Fruit fly (Drosophila melanogaster) whole organism, wandering third instar larva: ENCODE data around the gene Nep1.

Experiments used
- Abd-B ChIP-seq: fragments of >200 bp; optimal IDR thresholded peaks from 2 replicates; lab custom pipeline; 2017; ENCODE audit warnings: missing biosample characterization, missing genetic modification characterization
- CG9705 ChIP-seq: fragments of 200-800 bp; sonication (Bioruptor generic); optimal IDR thresholded peaks from 2 replicates; lab custom pipeline; 2018; ENCODE audit warnings: missing biosample characterization, mild to moderate bottlenecking, missing genetic modification characterization
- CrebA ChIP-seq: fragments of 200-800 bp; sonication (Bioruptor generic); optimal IDR thresholded peaks from 2 replicates; lab custom pipeline; 2016; ENCODE audit warnings: missing biosample characterization, mild to moderate bottlenecking, missing genetic modification characterization, borderline replicate concordance
- Dfd ChIP-seq: fragments of >200 bp; optimal IDR thresholded peaks from 2 replicates; lab custom pipeline; 2017; ENCODE audit warnings: missing biosample characterization, missing genetic modification characterization
- Dif ChIP-seq: fragments of 200-275, 200-300 bp; sonication (Bioruptor generic); optimal IDR thresholded peaks from 2 replicates; lab custom pipeline; 2018; ENCODE audit warnings: missing biosample characterization, missing genetic modification characterization; ENCODE audit not compliant: partially characterized antibody
- GATAd ChIP-seq: sonication (Bioruptor generic); optimal IDR thresholded peaks from 2 replicates; lab custom pipeline; 2016; ENCODE audit warnings: missing biosample characterization, missing genetic modification characterization
- HLH106 ChIP-seq: fragments of 200-800 bp; optimal IDR thresholded peaks from 3 replicates; lab custom pipeline; 2019; ENCODE audit warnings: missing biosample characterization, mild to moderate bottlenecking, missing genetic modification characterization, moderate library complexity
- Hnf4 ChIP-seq: fragments of 200-800 bp; sonication (Bioruptor generic); optimal IDR thresholded peaks from 2 replicates; lab custom pipeline; 2016; ENCODE audit warnings: missing biosample characterization, mild to moderate bottlenecking, missing genetic modification characterization
- Hr78 ChIP-seq: fragments of >200 bp; optimal IDR thresholded peaks from 2 replicates; lab custom pipeline; 2017; ENCODE audit warnings: missing biosample characterization, missing genetic modification characterization
- Jra ChIP-seq: sonication (Bioruptor generic); optimal IDR thresholded peaks from 2 replicates; lab custom pipeline; 2016; ENCODE audit warnings: missing biosample characterization, missing genetic modification characterization
- Mio ChIP-seq: sonication (Bioruptor generic); optimal IDR thresholded peaks from 2 replicates; lab custom pipeline; 2016; ENCODE audit warnings: missing biosample characterization, missing genetic modification characterization
- Myc ChIP-seq: fragments of >200 bp; optimal IDR thresholded peaks from 2 replicates; lab custom pipeline; 2017
- N ChIP-seq: fragments of >200 bp; optimal IDR thresholded peaks from 2 replicates; lab custom pipeline; 2018; ENCODE audit warnings: missing biosample characterization, missing external identifiers, missing genetic modification characterization
- OdsH ChIP-seq: fragments of 200-800 bp; sonication (Bioruptor generic); optimal IDR thresholded peaks from 2 replicates; lab custom pipeline; 2016; ENCODE audit warnings: missing biosample characterization, mild to moderate bottlenecking, missing genetic modification characterization
- Rel ChIP-seq, 2 experiments: fragments of 200-800 bp; sonication (Bioruptor generic) in 1 of 2; optimal IDR thresholded peaks; 2 replicates in 1 of 2; 3 replicates in 1 of 2; lab custom pipeline; 2016 to 2019; ENCODE audit warnings: mild to moderate bottlenecking in 2 of 2, missing biosample characterization in 2 of 2, missing genetic modification characterization in 2 of 2, moderate library complexity in 1 of 2
- Sp1 ChIP-seq: fragments of 200-800 bp; sonication (Bioruptor generic); optimal IDR thresholded peaks from 3 replicates; lab custom pipeline; 2019; ENCODE audit warnings: missing biosample characterization, mild to moderate bottlenecking, missing genetic modification characterization, moderate library complexity
- Vsx2 ChIP-seq: fragments of 200-300, 225-300 bp; sonication (Bioruptor generic); optimal IDR thresholded peaks from 2 replicates; lab custom pipeline; 2018; ENCODE audit warnings: missing biosample characterization, missing genetic modification characterization; ENCODE audit not compliant: partially characterized antibody
- br ChIP-seq: fragments of 200-800 bp; sonication (Bioruptor generic); optimal IDR thresholded peaks from 2 replicates; lab custom pipeline; 2016; ENCODE audit warnings: missing biosample characterization, missing genetic modification characterization
- dmrt93B ChIP-seq: fragments of 200-800 bp; sonication (Bioruptor generic); optimal IDR thresholded peaks from 2 replicates; lab custom pipeline; 2018; ENCODE audit warnings: missing biosample characterization, mild to moderate bottlenecking, missing genetic modification characterization
- dsf ChIP-seq: sonication (Bioruptor generic); optimal IDR thresholded peaks from 2 replicates; lab custom pipeline; 2016; ENCODE audit warnings: missing biosample characterization, missing genetic modification characterization, borderline replicate concordance
- ey ChIP-seq: fragments of 200-800 bp; sonication (Bioruptor generic); optimal IDR thresholded peaks from 2 replicates; lab custom pipeline; 2016; ENCODE audit warnings: missing biosample characterization, missing genetic modification characterization
- foxo ChIP-seq, 2 experiments: fragments of 200-800 bp; sonication (Bioruptor generic); optimal IDR thresholded peaks; 2 replicates in 1 of 2; 3 replicates in 1 of 2; lab custom pipeline; 2016 to 2017; ENCODE audit warnings: missing biosample characterization in 2 of 2, missing genetic modification characterization in 2 of 2
- fru ChIP-seq: fragments of 200-800 bp; sonication (Bioruptor generic); optimal IDR thresholded peaks from 3 replicates; lab custom pipeline; 2016; ENCODE audit warnings: missing biosample characterization, mild to moderate bottlenecking, missing genetic modification characterization
- h ChIP-seq: fragments of 200-800 bp; sonication (Bioruptor generic); optimal IDR thresholded peaks from 3 replicates; lab custom pipeline; 2016; ENCODE audit warnings: missing biosample characterization, mild to moderate bottlenecking, missing genetic modification characterization
- jim ChIP-seq: fragments of 175-275, 200-325 bp; sonication (Bioruptor generic); optimal IDR thresholded peaks from 2 replicates; lab custom pipeline; 2016; ENCODE audit warnings: missing biosample characterization, mild to moderate bottlenecking, missing genetic modification characterization
- lola ChIP-seq: fragments of >200 bp; optimal IDR thresholded peaks from 2 replicates; lab custom pipeline; 2017; ENCODE audit warnings: missing biosample characterization, missing genetic modification characterization
- pan ChIP-seq: fragments of >200 bp; optimal IDR thresholded peaks from 2 replicates; lab custom pipeline; 2017
- psq ChIP-seq: fragments of 200-800 bp; sonication (Bioruptor generic); optimal IDR thresholded peaks from 3 replicates; lab custom pipeline; 2017; ENCODE audit warnings: missing biosample characterization, mild to moderate bottlenecking, missing genetic modification characterization, moderate library complexity
- rgr ChIP-seq: fragments of 200-800 bp; sonication (Bioruptor generic); optimal IDR thresholded peaks from 3 replicates; lab custom pipeline; 2016; ENCODE audit warnings: missing biosample characterization, mild to moderate bottlenecking, missing genetic modification characterization
- sage ChIP-seq: fragments of 200-800 bp; sonication (Bioruptor generic); optimal IDR thresholded peaks from 2 replicates; lab custom pipeline; 2016; ENCODE audit warnings: missing biosample characterization, mild to moderate bottlenecking, missing genetic modification characterization
- sv ChIP-seq: fragments of 200-800 bp; sonication (Bioruptor generic); optimal IDR thresholded peaks from 3 replicates; lab custom pipeline; 2016; ENCODE audit warnings: missing biosample characterization, missing genetic modification characterization
- usp ChIP-seq: fragments of >200 bp; optimal IDR thresholded peaks from 2 replicates; lab custom pipeline; 2017; ENCODE audit warnings: missing biosample characterization, missing genetic modification characterization

Nep1 gene

DNA sequence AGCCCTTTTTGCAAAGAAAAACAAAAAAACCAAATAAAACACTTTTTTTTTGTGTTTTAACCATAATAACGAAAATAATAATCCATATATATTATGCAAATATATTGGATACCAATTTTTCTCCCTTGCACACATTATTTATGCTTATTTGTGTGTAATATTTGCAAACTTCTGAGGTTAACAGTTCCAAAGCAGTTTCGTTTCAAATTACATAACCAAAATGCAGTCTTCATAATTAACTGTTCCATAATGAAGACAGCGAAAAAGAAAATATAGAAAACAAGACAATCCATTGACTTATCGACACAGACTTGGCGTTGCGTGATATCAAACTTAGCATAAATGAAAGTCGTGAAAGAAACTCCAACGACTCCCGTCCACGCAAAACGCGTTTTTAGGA, 15.4 kb upstream of the Nep1 start:
- TF ChIP-seq usp (GFP tag; lab: Kevin White, UChicago) (no peak), Hnf4 (no peak)

DNA sequence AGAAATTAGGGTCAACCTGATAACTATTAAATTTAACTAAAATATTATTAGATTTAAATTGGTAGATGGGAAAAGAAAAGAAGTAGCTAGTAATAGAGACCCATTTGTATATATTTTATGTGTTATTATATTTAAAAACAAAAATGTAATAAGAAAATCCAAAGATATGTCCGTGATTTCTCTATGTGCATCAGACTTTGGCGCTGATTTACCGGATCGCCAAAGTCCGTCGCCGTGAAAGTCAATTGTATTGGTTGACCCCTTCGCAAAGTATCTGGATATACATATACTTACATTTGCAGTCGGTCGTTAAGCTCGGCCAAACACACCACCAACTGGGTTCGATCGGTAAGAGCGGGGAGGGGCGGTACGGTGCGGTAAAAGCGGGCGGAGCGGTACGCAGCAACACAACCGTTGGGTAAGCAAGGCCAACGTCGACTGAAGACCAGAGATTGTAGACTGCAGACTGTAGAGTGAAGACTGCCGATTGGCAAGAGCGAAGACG, 13.9 kb upstream of the Nep1 start:
- TF ChIP-seq rgr (GFP tag; lab: Kevin White, UChicago) (peak; percentile 40), fru (GFP tag; lab: Kevin White, UChicago) (peak; percentile 12), h (GFP tag; lab: Kevin White, UChicago) (peak; percentile 38), HLH106 (tag; lab: Kevin White, UChicago) (peak; percentile 63), psq (GFP tag; lab: Kevin White, UChicago) (peak; percentile 43), sv (GFP tag; lab: Kevin White, UChicago) (no peak), Sp1 (GFP tag; lab: Kevin White, UChicago) (peak; percentile 69), pan (no peak), CG9705 (GFP tag; lab: Kevin White, UChicago) (peak; percentile 25), Hnf4 (peak; percentile 52), foxo (GFP tag; optimal IDR thresholded peaks at IDR 0.05; lab: Kevin White, UChicago) (peak in 1 of 2 experiments; percentile 50), Hr78 (GFP tag; lab: Kevin White, UChicago) (no peak), OdsH (peak; percentile 56)

DNA sequence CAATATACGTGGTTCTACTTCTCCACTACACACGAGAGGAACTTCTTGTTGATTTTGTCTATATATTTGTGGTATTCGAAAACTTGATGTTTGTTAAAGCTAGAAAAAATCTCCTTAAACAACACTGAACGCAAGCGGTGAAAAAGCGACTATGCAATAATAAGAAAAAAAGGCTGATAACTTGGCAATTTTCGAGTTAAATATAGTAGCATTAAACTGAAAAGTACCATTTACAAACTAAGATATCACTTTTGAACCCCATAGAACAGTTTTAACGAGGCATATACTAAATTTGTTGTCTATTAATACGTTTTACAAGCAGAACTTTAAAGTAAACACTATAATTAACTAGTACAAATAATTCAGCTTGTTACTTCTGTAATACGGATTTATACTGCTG, 13.3 kb upstream of the Nep1 start, which contains the start of gene CG4666:
TSS of gene CG4666 (minus strand) at position 101 of the 400 bp plus-strand sequence.
- TF ChIP-seq CG9705 (GFP tag; lab: Kevin White, UChicago) (no peak), Dfd (GFP tag; lab: Kevin White, UChicago) (no peak), Sp1 (GFP tag; lab: Kevin White, UChicago) (no peak), fru (GFP tag; lab: Kevin White, UChicago) (no peak), GATAd (GFP tag; lab: Kevin White, UChicago) (no peak), foxo (GFP tag; optimal IDR thresholded peaks at IDR 0.05; lab: Kevin White, UChicago) (no peak), Dif (GFP tag; lab: Kevin White, UChicago) (no peak), Abd-B (GFP tag; lab: Kevin White, UChicago) (no peak), usp (GFP tag; lab: Kevin White, UChicago) (no peak), jim (GFP tag; lab: Kevin White, UChicago) (no peak), Jra (GFP tag; lab: Kevin White, UChicago) (no peak), Myc (lab: Kevin White, UChicago) (no peak)
- TF ChIP-seq, all 38 proteins: peak for 0

DNA sequence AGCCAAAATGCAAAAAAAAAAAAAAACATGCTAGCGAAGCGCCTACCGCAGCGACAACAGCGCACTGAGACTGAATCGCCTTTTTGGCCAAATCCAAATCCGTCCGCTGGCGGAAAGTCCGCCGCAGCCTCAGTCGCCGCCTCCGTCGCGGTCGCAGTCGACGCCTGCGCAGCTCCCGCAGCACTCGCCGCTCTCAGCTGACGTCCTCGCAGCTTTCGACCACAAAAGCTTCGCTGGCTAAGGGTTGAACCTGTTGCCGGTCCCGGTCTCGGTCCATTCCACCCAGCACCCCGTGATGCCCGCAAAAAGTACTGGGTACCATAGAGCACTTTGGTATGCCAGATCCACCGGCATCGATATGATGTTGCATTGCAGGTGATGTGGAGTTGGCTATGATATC, 9.7 kb upstream of the Nep1 start, which contains the start of gene CG4660:
TSS of gene CG4660 (minus strand) at position 77 of the 400 bp plus-strand sequence.
- TF ChIP-seq sv (GFP tag; lab: Kevin White, UChicago) (no peak), Sp1 (GFP tag; lab: Kevin White, UChicago) (no peak), ey (GFP tag; lab: Kevin White, UChicago) (no peak), h (GFP tag; lab: Kevin White, UChicago) (no peak), rgr (GFP tag; lab: Kevin White, UChicago) (no peak), Hr78 (GFP tag; lab: Kevin White, UChicago) (no peak), Mio (GFP tag; lab: Kevin White, UChicago) (no peak), sage (GFP tag; lab: Kevin White, UChicago) (no peak), lola (GFP tag; lab: Kevin White, UChicago) (no peak), GATAd (GFP tag; lab: Kevin White, UChicago) (no peak), dsf (GFP tag; lab: Kevin White, UChicago) (no peak), Abd-B (GFP tag; lab: Kevin White, UChicago) (no peak), CrebA (GFP tag; lab: Kevin White, UChicago) (no peak), N (GFP tag; lab: Kevin White, UChicago) (no peak), usp (GFP tag; lab: Kevin White, UChicago) (no peak), br (GFP tag; lab: Kevin White, UChicago) (no peak)
- TF ChIP-seq, all 38 proteins: peak for 0

DNA sequence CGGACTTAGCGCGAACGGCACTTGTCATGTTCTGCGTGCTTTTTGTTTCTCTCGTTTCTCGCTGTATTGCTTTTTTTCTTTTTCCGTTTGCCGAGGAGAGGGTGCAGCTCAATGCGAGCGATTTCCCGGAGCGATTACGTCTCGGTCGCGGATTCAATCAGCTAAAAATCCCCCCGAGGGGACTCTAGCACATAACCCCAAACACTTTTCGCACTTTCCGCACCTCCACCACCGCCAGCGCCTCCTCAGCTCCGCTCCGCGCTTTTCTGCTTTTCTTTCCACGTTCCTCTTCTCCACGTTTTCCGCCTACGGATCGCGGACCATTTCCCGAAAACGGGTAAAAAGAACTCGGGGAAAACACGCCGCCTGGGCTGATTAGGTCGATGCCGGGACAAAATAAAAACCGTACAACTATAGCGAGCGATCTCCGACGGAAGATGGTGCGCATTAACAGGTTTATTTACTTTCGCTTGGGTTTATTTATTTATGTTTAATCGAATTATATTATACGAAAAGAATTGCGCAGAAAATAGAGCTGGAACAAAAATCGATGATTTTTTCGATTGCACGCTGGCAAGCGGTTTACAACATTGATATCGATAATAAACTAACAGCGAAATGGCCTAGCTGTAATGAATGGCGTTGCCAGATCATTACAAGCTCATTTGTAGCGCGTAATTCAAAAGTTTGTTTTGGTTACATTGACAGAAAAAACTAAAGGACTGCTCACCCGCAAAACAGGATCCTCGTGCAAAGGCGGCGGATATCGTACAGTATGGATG, 1.1 kb upstream of the Nep1 start, which contains the start of gene raptor:
TSS of gene raptor (minus strand) at position 523 of the 782 bp plus-strand sequence.
- TF ChIP-seq dmrt93B (GFP tag; lab: Kevin White, UChicago), result no peak
- TF ChIP-seq br (GFP tag; lab: Kevin White, UChicago), result no peak
- TF ChIP-seq HLH106 (tag; lab: Kevin White, UChicago), result no peak
- TF ChIP-seq Vsx2, result no peak
- TF ChIP-seq Rel (GFP tag; optimal IDR thresholded peaks at IDR 0.05; lab: Kevin White, UChicago), result no peak
- TF ChIP-seq Rel (tag; optimal IDR thresholded peaks at IDR 0.05; lab: Kevin White, UChicago), result peak; percentile 81
- TF ChIP-seq psq (GFP tag; lab: Kevin White, UChicago), result peak; percentile 56
- TF ChIP-seq, all 38 proteins: peak for 2
